Worm (Caenorhabditis elegans) whole organism, early embryonic: ENCODE measurements around the gene rars-1.

ENCODE experiments used
- hmbx-1 ChIP-seq: sonication (generic microtip); optimal IDR thresholded peaks from 2 replicates; lab custom pipeline; 2016; ENCODE audit warnings: mild to moderate bottlenecking, missing genetic modification characterization, missing compliant biosample characterization
- hmg-4 ChIP-seq: fragments of 200-800 bp; sonication (Bioruptor generic); optimal IDR thresholded peaks from 2 replicates; lab custom pipeline; 2018; ENCODE audit warnings: mild to moderate bottlenecking, missing genetic modification characterization, missing compliant biosample characterization
- hnd-1 ChIP-seq: sonication (generic microtip); optimal IDR thresholded peaks from 2 replicates; lab custom pipeline; 2016; ENCODE audit warnings: missing genetic modification characterization, missing compliant biosample characterization
- sea-1 ChIP-seq: fragments of 200-800 bp; sonication (Bioruptor generic); conservative IDR thresholded peaks from 2 replicates; pipeline ENCODE4 v1.3.6; 2022; ENCODE audit warnings: missing genetic modification characterization, missing compliant biosample characterization

- no peak for TF ChIP-seq hmg-4 (GFP tag; lab: Kevin White, UChicago)
- no peak for TF ChIP-seq sea-1 (GFP tag; lab: Robert Waterston, UW)
- no peak for TF ChIP-seq hmbx-1 (tag; lab: Kevin White, UChicago)
- TF ChIP-seq hnd-1, result no peak
Measured at ce11 chrIII:4917077-4917476, at the start of gene rars-1.
